Worm (Caenorhabditis elegans) whole organism, L1 larva: ENCODE results near the gene K08B12.1.

Experiments
- C04F5.9 ChIP-seq: sonication (generic microtip); optimal IDR thresholded peaks from 2 replicates; lab custom pipeline; 2016; ENCODE audit warnings: missing genetic modification characterization, missing compliant biosample characterization
- F16B12.6 ChIP-seq: fragments of 150-350 bp; optimal IDR thresholded peaks from 2 replicates; lab custom pipeline; 2014; ENCODE audit warnings: missing biosample characterization, missing genetic modification characterization
- Y116A8C.19 ChIP-seq: sonication (generic microtip); optimal IDR thresholded peaks from 2 replicates; lab custom pipeline; 2016; ENCODE audit warnings: missing compliant biosample characterization, missing genetic modification characterization, borderline replicate concordance
- aly-2 ChIP-seq: fragments of 150-350 bp; optimal IDR thresholded peaks from 2 replicates; lab custom pipeline; 2014; ENCODE audit warnings: missing biosample characterization, missing genetic modification characterization
- ama-1 ChIP-seq: fragments of 150-350 bp; optimal IDR thresholded peaks from 2 replicates; lab custom pipeline; 2014
- blmp-1 ChIP-seq: fragments of 150-350 bp; optimal IDR thresholded peaks from 2 replicates; lab custom pipeline; 2014; ENCODE audit warnings: missing biosample characterization, missing genetic modification characterization
- ceh-82 ChIP-seq, 3 experiments: fragments of 150-350 bp in 1 of 3; sonication (generic microtip) in 2 of 3; optimal IDR thresholded peaks; 2 replicates each; lab custom pipeline; 2014 to 2017; ENCODE audit warnings: missing biosample characterization in 3 of 3, missing genetic modification characterization in 3 of 3
- ceh-88 ChIP-seq: fragments of 200-800 bp; sonication (Bioruptor generic); IDR thresholded peaks from 2 replicates; pipeline ENCODE4 v1.3.6; 2022; ENCODE audit warnings: missing genetic modification characterization, missing compliant biosample characterization
- ceh-90 ChIP-seq: sonication (generic microtip); optimal IDR thresholded peaks from 2 replicates; lab custom pipeline; 2016; ENCODE audit warnings: missing genetic modification characterization, missing compliant biosample characterization
- ces-1 ChIP-seq: fragments of 150-350 bp; optimal IDR thresholded peaks from 2 replicates; lab custom pipeline; 2014; ENCODE audit warnings: missing biosample characterization, missing genetic modification reagents, missing genetic modification characterization
- dsc-1 ChIP-seq: sonication (generic microtip); optimal IDR thresholded peaks from 2 replicates; lab custom pipeline; 2016; ENCODE audit warnings: mild to moderate bottlenecking, missing genetic modification characterization, missing compliant biosample characterization
- efl-1 ChIP-seq, 4 experiments: fragments of 150-350 bp; optimal IDR thresholded peaks in 3 of 4; peaks in 1 of 4; 1 replicate in 1 of 4; 2 replicates in 3 of 4; lab custom pipeline; 2014; ENCODE audit warnings: missing biosample characterization in 2 of 4, missing genetic modification characterization in 2 of 4, missing genetic modification reagents in 2 of 4
- egl-13 ChIP-seq: sonication (generic microtip); optimal IDR thresholded peaks from 2 replicates; lab custom pipeline; 2016; ENCODE audit warnings: missing genotype, missing genetic modification reagents, missing genetic modification characterization, missing compliant biosample characterization
- ets-5 ChIP-seq: fragments of 200-800 bp; sonication (Bioruptor generic); IDR thresholded peaks from 2 replicates; pipeline ENCODE4 v1.3.6; 2022; ENCODE audit warnings: missing genetic modification characterization, missing compliant biosample characterization
- fkh-10 ChIP-seq: sonication (generic microtip); optimal IDR thresholded peaks from 2 replicates; lab custom pipeline; 2017; ENCODE audit warnings: missing biosample characterization, missing genetic modification reagents, missing genetic modification characterization
- fos-1 ChIP-seq: fragments of 150-350 bp; optimal IDR thresholded peaks from 2 replicates; lab custom pipeline; 2014; ENCODE audit warnings: missing biosample characterization, missing genetic modification characterization
- grh-1 ChIP-seq: fragments of 200-800 bp; sonication (Bioruptor generic); IDR thresholded peaks from 2 replicates; pipeline ENCODE4 v1.3.6; 2022; ENCODE audit warnings: missing genetic modification reagents, missing genetic modification characterization, missing compliant biosample characterization
- irx-1 ChIP-seq: sonication (generic microtip); optimal IDR thresholded peaks from 2 replicates; lab custom pipeline; 2016; ENCODE audit warnings: missing genetic modification characterization, missing compliant biosample characterization
- isw-1 ChIP-seq: fragments of 200-800 bp; sonication (Bioruptor generic); IDR thresholded peaks from 2 replicates; pipeline ENCODE4 v1.3.6; 2022; ENCODE audit warnings: missing genetic modification characterization, missing compliant biosample characterization
- lin-13 ChIP-seq: fragments of 150-350 bp; optimal IDR thresholded peaks from 2 replicates; lab custom pipeline; 2014; ENCODE audit warnings: missing biosample characterization, missing genetic modification reagents, missing genetic modification characterization
- lin-14 ChIP-seq: fragments of 200-800 bp; sonication (Bioruptor generic); optimal IDR thresholded peaks from 2 replicates; lab custom pipeline; 2018; ENCODE audit warnings: mild to moderate bottlenecking, missing genetic modification characterization, moderate library complexity, missing compliant biosample characterization
- lin-15B ChIP-seq: fragments of 150-350 bp; sonication (generic microtip); optimal IDR thresholded peaks from 3 replicates; lab custom pipeline; 2014; ENCODE audit warnings: missing biosample characterization, missing genetic modification characterization
- lin-35 ChIP-seq, 2 experiments: fragments of 150-350 bp; optimal IDR thresholded peaks; 2 replicates each; lab custom pipeline; 2014; ENCODE audit warnings: missing biosample characterization in 2 of 2, missing genetic modification characterization in 2 of 2, missing genetic modification reagents in 2 of 2
- lin-39 ChIP-seq: fragments of 150-350 bp; optimal IDR thresholded peaks from 2 replicates; lab custom pipeline; 2014; ENCODE audit warnings: missing biosample characterization, missing genetic modification reagents, missing genetic modification characterization
- lir-3 ChIP-seq: sonication (generic microtip); optimal IDR thresholded peaks from 2 replicates; lab custom pipeline; 2016; ENCODE audit warnings: mild to moderate bottlenecking, missing genetic modification characterization, moderate library complexity, missing compliant biosample characterization; ENCODE audit not compliant: poor library complexity
- lsy-2 ChIP-seq, 2 experiments: fragments of 150-350 bp; optimal IDR thresholded peaks; 2 replicates each; lab custom pipeline; 2014; ENCODE audit warnings: missing biosample characterization in 2 of 2, missing genetic modification characterization in 2 of 2
- mab-9 ChIP-seq: fragments of 200-800 bp; sonication (Bioruptor generic); IDR thresholded peaks from 2 replicates; pipeline ENCODE4 v1.3.6; 2022; ENCODE audit warnings: missing genetic modification reagents, missing genetic modification characterization, missing compliant biosample characterization
- mdl-1 ChIP-seq, 2 experiments: fragments of 150-350 bp; optimal IDR thresholded peaks; 2 replicates each; lab custom pipeline; 2014 to 2017; ENCODE audit warnings: missing biosample characterization in 2 of 2, missing genetic modification characterization in 2 of 2, inconsistent platforms in 1 of 2
- mef-2 ChIP-seq: fragments of 150-350 bp; optimal IDR thresholded peaks from 2 replicates; lab custom pipeline; 2014; ENCODE audit warnings: missing biosample characterization, missing genetic modification characterization
- mep-1 ChIP-seq: fragments of 150-350 bp; optimal IDR thresholded peaks from 2 replicates; lab custom pipeline; 2014; ENCODE audit warnings: missing biosample characterization, missing genetic modification characterization
- nhr-19 ChIP-seq: fragments of 200-800 bp; sonication (Bioruptor generic); conservative IDR thresholded peaks from 2 replicates; pipeline ENCODE4 v1.3.6; 2022; ENCODE audit warnings: missing genetic modification characterization, missing compliant biosample characterization
- nhr-20 ChIP-seq: sonication (generic microtip); optimal IDR thresholded peaks from 2 replicates; lab custom pipeline; 2016; ENCODE audit warnings: mild to moderate bottlenecking, missing genetic modification characterization, missing compliant biosample characterization
- nhr-47 ChIP-seq: sonication (generic microtip); optimal IDR thresholded peaks from 2 replicates; lab custom pipeline; 2016; ENCODE audit warnings: mild to moderate bottlenecking, missing genetic modification characterization, moderate library complexity, missing compliant biosample characterization
- nhr-71 ChIP-seq: sonication (generic microtip); optimal IDR thresholded peaks from 2 replicates; lab custom pipeline; 2016; ENCODE audit warnings: mild to moderate bottlenecking, missing genetic modification characterization, moderate library complexity, missing compliant biosample characterization
- nhr-77 ChIP-seq: fragments of 150-350 bp; optimal IDR thresholded peaks from 2 replicates; lab custom pipeline; 2014; ENCODE audit warnings: missing biosample characterization, missing genetic modification characterization
- nhr-84 ChIP-seq: sonication (generic microtip); optimal IDR thresholded peaks from 2 replicates; lab custom pipeline; 2017; ENCODE audit warnings: missing biosample characterization, missing genetic modification characterization
- nhr-85 ChIP-seq: sonication (generic microtip); peaks from one replicate; lab custom pipeline; 2016; ENCODE audit warnings: missing genetic modification characterization, inconsistent platforms, missing compliant biosample characterization
- nhr-90 ChIP-seq: sonication (generic microtip); optimal IDR thresholded peaks from 2 replicates; lab custom pipeline; 2016; ENCODE audit warnings: mild to moderate bottlenecking, missing genetic modification characterization, missing compliant biosample characterization; ENCODE audit not compliant: poor library complexity
- rnt-1 ChIP-seq: sonication (generic microtip); optimal IDR thresholded peaks from 2 replicates; lab custom pipeline; 2016; ENCODE audit warnings: mild to moderate bottlenecking, missing genetic modification characterization, moderate library complexity, missing compliant biosample characterization
- sox-4 ChIP-seq: sonication (generic microtip); optimal IDR thresholded peaks from 2 replicates; lab custom pipeline; 2016; ENCODE audit warnings: missing genetic modification characterization, missing compliant biosample characterization
- sptf-1 ChIP-seq: fragments of 150-350 bp; optimal IDR thresholded peaks from 2 replicates; lab custom pipeline; 2014; ENCODE audit warnings: missing biosample characterization, missing genetic modification characterization
- sup-37 ChIP-seq: fragments of 200-800 bp; sonication (Bioruptor generic); optimal IDR thresholded peaks from 2 replicates; lab custom pipeline; 2018; ENCODE audit warnings: mild to moderate bottlenecking, missing genetic modification characterization, missing compliant biosample characterization
- unc-130 ChIP-seq: fragments of 150-350 bp; optimal IDR thresholded peaks from 2 replicates; lab custom pipeline; 2017; ENCODE audit warnings: missing biosample characterization, missing genetic modification characterization, inconsistent platforms
- unc-30 ChIP-seq: sonication (generic microtip); optimal IDR thresholded peaks from 2 replicates; lab custom pipeline; 2017; ENCODE audit warnings: missing biosample characterization, missing genetic modification characterization
- unc-86 ChIP-seq: sonication (generic microtip); optimal IDR thresholded peaks from 2 replicates; lab custom pipeline; 2016; ENCODE audit warnings: missing genetic modification characterization, missing compliant biosample characterization
- xbp-1 ChIP-seq: sonication (generic microtip); optimal IDR thresholded peaks from 2 replicates; lab custom pipeline; 2016; ENCODE audit warnings: missing genetic modification characterization, missing compliant biosample characterization
- zag-1 ChIP-seq: fragments of 150-350 bp; optimal IDR thresholded peaks from 2 replicates; lab custom pipeline; 2014; ENCODE audit warnings: missing biosample characterization, missing genetic modification characterization
- ztf-11 ChIP-seq, 2 experiments: sonication (generic microtip); optimal IDR thresholded peaks; 2 replicates each; lab custom pipeline; 2016 to 2017; ENCODE audit warnings: missing genetic modification characterization in 2 of 2, missing biosample characterization in 1 of 2, missing compliant biosample characterization in 1 of 2

K08B12.1 gene

DNA sequence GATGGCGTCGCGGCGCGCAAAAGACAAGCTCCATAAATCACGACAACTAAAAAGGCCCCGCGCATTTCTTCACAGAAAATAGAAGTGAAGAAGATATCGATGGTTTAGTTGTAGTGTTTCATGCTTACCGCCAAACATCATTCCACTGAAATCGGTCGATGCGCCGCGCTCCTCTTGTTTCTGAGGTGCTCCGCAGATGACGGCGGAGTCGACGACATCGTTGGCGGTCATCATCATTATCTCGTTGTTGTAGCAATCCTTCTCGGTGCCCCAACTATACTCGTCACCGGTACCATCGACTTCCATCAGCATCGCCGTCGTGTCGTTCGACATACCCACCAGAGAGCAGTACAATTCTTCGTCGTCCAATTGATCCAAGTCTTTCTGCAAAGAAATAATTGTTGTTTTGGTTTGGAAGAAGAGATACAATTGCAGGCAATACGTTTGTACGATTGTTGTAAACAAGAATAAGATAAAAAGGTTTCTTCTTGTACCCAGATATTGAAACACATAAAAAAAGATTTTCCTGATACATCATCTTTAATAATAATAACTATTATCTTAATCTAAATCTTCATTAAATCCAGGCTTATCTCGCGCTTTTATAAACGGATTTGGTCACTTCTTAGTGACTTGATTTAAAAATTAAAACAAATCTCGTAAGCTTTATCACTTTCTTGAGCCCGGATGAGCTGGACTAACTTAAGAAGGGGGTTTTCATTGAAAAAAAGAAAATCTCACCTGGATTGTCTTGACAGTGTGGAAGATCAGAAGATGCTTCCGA, 33.2 kb upstream of the K08B12.1 start:
- peak; percentile 2 for TF ChIP-seq C04F5.9 (tag; lab: Kevin White, UChicago)
- TF ChIP-seq ceh-90, result no peak
- peak; percentile 7 for TF ChIP-seq blmp-1 (tag; lab: Kevin White, UChicago)
- TF ChIP-seq nhr-71, result no peak
- TF ChIP-seq nhr-85 (tag; lab: Kevin White, UChicago), result peak; percentile 83
- TF ChIP-seq rnt-1 (tag; lab: Kevin White, UChicago), result peak; percentile 30
- TF ChIP-seq sup-37 (GFP tag; lab: Kevin White, UChicago), result peak; percentile 10
- no peak for TF ChIP-seq isw-1 (GFP tag; lab: Robert Waterston, UW)
- no peak for TF ChIP-seq ets-5 (GFP tag; lab: Robert Waterston, UW)
- TF ChIP-seq fos-1, result no peak
- TF ChIP-seq mef-2, result no peak
- no peak for TF ChIP-seq nhr-90
- TF ChIP-seq lin-39 (tag; lab: Kevin White, UChicago), result peak; percentile 21
- TF ChIP-seq sox-4 (tag; lab: Kevin White, UChicago), result no peak
- TF ChIP-seq lin-14 (GFP tag; lab: Kevin White, UChicago), result no peak
- TF ChIP-seq unc-30 (tag; lab: Kevin White, UChicago), result no peak
- TF ChIP-seq lsy-2 (tag; optimal IDR thresholded peaks at IDR 0.05; lab: Kevin White, UChicago), result peak; percentile 23
- TF ChIP-seq mep-1 (tag; lab: Kevin White, UChicago), result peak; percentile 25
- TF ChIP-seq dsc-1, result peak; percentile 68
- TF ChIP-seq nhr-47 (tag; lab: Kevin White, UChicago), result peak; percentile 26
- TF ChIP-seq ama-1 (lab: Kevin White, UChicago), result peak; percentile 56

DNA sequence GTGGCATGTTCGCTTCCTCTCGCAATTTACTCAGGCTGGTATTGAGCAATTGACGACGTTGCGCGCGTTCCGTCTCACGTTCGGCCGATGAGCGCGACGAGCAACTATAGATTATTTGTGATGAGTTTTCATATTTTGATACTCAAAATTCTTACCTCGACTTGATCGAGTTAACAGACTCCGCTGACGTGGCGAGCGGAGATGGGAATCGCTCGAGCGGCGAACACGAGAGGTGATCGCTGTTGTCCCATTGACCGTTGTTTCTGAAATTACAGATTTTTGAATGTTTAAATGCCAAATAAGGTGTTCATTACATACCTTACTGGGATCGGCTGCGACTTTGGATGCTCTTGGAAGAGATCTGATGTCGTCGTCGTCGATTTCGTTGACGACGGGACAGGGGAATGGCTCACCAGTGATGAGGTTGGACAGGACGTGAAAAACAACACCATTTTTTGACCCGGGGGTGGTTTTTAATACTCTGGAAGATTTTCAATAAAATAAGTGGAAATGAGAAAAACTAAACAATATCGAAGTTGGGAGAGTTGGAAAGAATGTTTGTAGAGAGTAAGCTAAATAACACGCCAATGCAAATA, 32.5 kb upstream of the K08B12.1 start, which contains the start of gene W06H8.6:
TSS of gene W06H8.6 (minus strand) at position 481 of the 596 bp plus-strand sequence.
- TF ChIP-seq nhr-71 (no peak), sptf-1 (tag; lab: Kevin White, UChicago) (no peak), ces-1 (GFP tag; lab: Kevin White, UChicago) (no peak), nhr-84 (tag; lab: Kevin White, UChicago) (no peak), efl-1 (optimal IDR thresholded peaks at IDR 0.05; lab: Kevin White, UChicago) (no peak), efl-1 (GFP tag; optimal IDR thresholded peaks at IDR 0.05 in 1 of 2; lab: Kevin White, UChicago) (peak in 1 of 2 experiments; percentile 81), mep-1 (tag; lab: Kevin White, UChicago) (no peak), nhr-47 (tag; lab: Kevin White, UChicago) (no peak), ceh-82 (tag; optimal IDR thresholded peaks at IDR 0.05; lab: Kevin White, UChicago) (no peak), lir-3 (tag; lab: Kevin White, UChicago) (no peak), egl-13 (tag; lab: Kevin White, UChicago) (no peak), mef-2 (no peak), fkh-10 (GFP tag; lab: Kevin White, UChicago) (no peak), ceh-88 (GFP tag; lab: Robert Waterston, UW) (no peak), aly-2 (tag; lab: Kevin White, UChicago) (no peak), isw-1 (GFP tag; lab: Robert Waterston, UW) (no peak), lin-39 (tag; lab: Kevin White, UChicago) (no peak), lin-35 (GFP tag; optimal IDR thresholded peaks at IDR 0.05; lab: Kevin White, UChicago) (no peak), fos-1 (no peak), Y116A8C.19 (tag; lab: Kevin White, UChicago) (no peak), mdl-1 (tag; optimal IDR thresholded peaks at IDR 0.05; lab: Kevin White, UChicago) (no peak), sup-37 (GFP tag; lab: Kevin White, UChicago) (no peak), lin-14 (GFP tag; lab: Kevin White, UChicago) (no peak), xbp-1 (tag; lab: Kevin White, UChicago) (no peak), ets-5 (GFP tag; lab: Robert Waterston, UW) (no peak), nhr-19 (GFP tag; lab: Robert Waterston, UW) (no peak), ztf-11 (tag; optimal IDR thresholded peaks at IDR 0.05; lab: Kevin White, UChicago) (no peak), lin-15B (tag; lab: Kevin White, UChicago) (no peak), F16B12.6 (no peak), zag-1 (tag; lab: Kevin White, UChicago) (no peak), nhr-77 (tag; lab: Kevin White, UChicago) (no peak), lsy-2 (tag; optimal IDR thresholded peaks at IDR 0.05; lab: Kevin White, UChicago) (no peak), irx-1 (tag; lab: Kevin White, UChicago) (no peak), unc-130 (no peak), C04F5.9 (tag; lab: Kevin White, UChicago) (no peak), grh-1 (GFP tag; lab: Robert Waterston, UW) (peak; percentile 30), nhr-20 (no peak), mab-9 (no peak), unc-86 (tag; lab: Kevin White, UChicago) (no peak), lin-13 (GFP tag; lab: Kevin White, UChicago) (no peak)
